Worm (Caenorhabditis elegans) whole organism, young adult: ENCODE measurements around the gene F07A11.1.

Source experiments
- B0019.2 ChIP-seq: fragments of 200-800 bp; sonication (Bioruptor generic); conservative IDR thresholded peaks from 2 replicates; pipeline ENCODE4 v1.3.6; 2022; ENCODE audit warnings: missing genetic modification reagents, missing genetic modification characterization, missing compliant biosample characterization
- B0336.3 ChIP-seq: fragments of 200-800 bp; sonication (Bioruptor generic); IDR thresholded peaks from 2 replicates; pipeline ENCODE4 v1.3.6; 2022; ENCODE audit warnings: missing genetic modification characterization, missing compliant biosample characterization
- C06A6.2 ChIP-seq: fragments of 200-800 bp; sonication (Bioruptor generic); conservative IDR thresholded peaks from 2 replicates; pipeline ENCODE4 v1.3.6; 2022; ENCODE audit warnings: missing genetic modification characterization, missing compliant biosample characterization
- K12H6.12 ChIP-seq: fragments of 200-800 bp; sonication (Bioruptor generic); optimal IDR thresholded peaks from 2 replicates; lab custom pipeline; 2018; ENCODE audit warnings: mild to moderate bottlenecking, missing genetic modification characterization, missing compliant biosample characterization
- Y53F4B.3 ChIP-seq: fragments of 200-800 bp; sonication (Bioruptor generic); IDR thresholded peaks from 2 replicates; pipeline ENCODE4 v1.3.6; 2022; ENCODE audit warnings: missing genetic modification reagents, missing genetic modification characterization, missing compliant biosample characterization
- Y56A3A.18 ChIP-seq: fragments of 200-800 bp; sonication (Bioruptor generic); IDR thresholded peaks from 2 replicates; pipeline ENCODE4 v1.3.6; 2022; ENCODE audit warnings: missing genetic modification reagents, missing genetic modification characterization, missing compliant biosample characterization
- Y95B8A.8 ChIP-seq: fragments of 200-800 bp; sonication (Bioruptor generic); IDR thresholded peaks from 2 replicates; pipeline ENCODE4 v1.3.6; 2022; ENCODE audit warnings: missing genetic modification reagents, missing genetic modification characterization, missing compliant biosample characterization
- ZK185.1 ChIP-seq: sonication (generic microtip); optimal IDR thresholded peaks from 2 replicates; lab custom pipeline; 2016; ENCODE audit warnings: mild to moderate bottlenecking, missing genetic modification characterization, missing compliant biosample characterization; ENCODE audit not compliant: poor library complexity, severe bottlenecking
- ama-1 ChIP-seq, 3 experiments: fragments of 150-350 bp in 1 of 3; sonication (generic microtip) in 2 of 3; optimal IDR thresholded peaks; 2 replicates each; lab custom pipeline; 2014 to 2018; ENCODE audit warnings: missing biosample characterization in 2 of 3, missing genetic modification characterization in 2 of 3, missing genetic modification reagents in 2 of 3
- aptf-2 ChIP-seq: fragments of 200-800 bp; sonication (Bioruptor generic); conservative IDR thresholded peaks from 2 replicates; pipeline ENCODE4 v1.3.6; 2022; ENCODE audit warnings: missing genetic modification reagents, missing genetic modification characterization, missing compliant biosample characterization
- aptf-3 ChIP-seq: fragments of 200-800 bp; sonication (Bioruptor generic); IDR thresholded peaks from 2 replicates; pipeline ENCODE4 v1.3.6; 2022; ENCODE audit warnings: missing genetic modification characterization, missing compliant biosample characterization
- attf-6 ChIP-seq: fragments of 200-800 bp; sonication (Bioruptor generic); IDR thresholded peaks from 2 replicates; pipeline ENCODE4 v1.3.6; 2022; ENCODE audit warnings: missing genetic modification reagents, missing genetic modification characterization, missing compliant biosample characterization
- cebp-2 ChIP-seq: fragments of 200-800 bp; sonication (Bioruptor generic); IDR thresholded peaks from 2 replicates; pipeline ENCODE4 v1.3.6; 2022; ENCODE audit warnings: missing genetic modification characterization, missing compliant biosample characterization
- ceh-27 ChIP-seq: fragments of 200-800 bp; sonication (Bioruptor generic); optimal IDR thresholded peaks from 2 replicates; lab custom pipeline; 2018; ENCODE audit warnings: mild to moderate bottlenecking, missing genetic modification characterization, moderate library complexity, missing compliant biosample characterization
- ceh-40 ChIP-seq: fragments of 200-800 bp; sonication (Bioruptor generic); IDR thresholded peaks from 2 replicates; pipeline ENCODE4 v1.3.6; 2022; ENCODE audit warnings: missing genetic modification characterization, missing compliant biosample characterization
- die-1 ChIP-seq: sonication (generic microtip); optimal IDR thresholded peaks from 2 replicates; lab custom pipeline; 2016; ENCODE audit warnings: missing genotype, mild to moderate bottlenecking, missing genetic modification characterization, missing compliant biosample characterization
- dox-1 ChIP-seq: fragments of 200-800 bp; sonication (Bioruptor generic); IDR thresholded peaks from 2 replicates; pipeline ENCODE4 v1.3.6; 2022; ENCODE audit warnings: missing genetic modification reagents, missing genetic modification characterization, missing compliant biosample characterization
- efl-1 ChIP-seq: fragments of 150-350 bp; optimal IDR thresholded peaks from 2 replicates; lab custom pipeline; 2014; ENCODE audit warnings: missing biosample characterization, missing genetic modification reagents, missing genetic modification characterization
- egl-44 ChIP-seq: fragments of 200-800 bp; sonication (Bioruptor generic); IDR thresholded peaks from 2 replicates; pipeline ENCODE4 v1.3.6; 2022; ENCODE audit warnings: missing genetic modification reagents, missing genetic modification characterization, missing compliant biosample characterization
- fkh-3 ChIP-seq: sonication (generic microtip); optimal IDR thresholded peaks from 2 replicates; lab custom pipeline; 2016; ENCODE audit warnings: mild to moderate bottlenecking, missing genetic modification characterization, missing compliant biosample characterization
- him-1 ChIP-seq: sonication (generic microtip); optimal IDR thresholded peaks from 2 replicates; lab custom pipeline; 2016; ENCODE audit warnings: missing genotype, missing genetic modification reagents, missing genetic modification characterization, missing compliant biosample characterization
- hlh-12 ChIP-seq: sonication (generic microtip); optimal IDR thresholded peaks from 2 replicates; lab custom pipeline; 2016; ENCODE audit warnings: missing genetic modification characterization, missing compliant biosample characterization
- hmg-1.2 ChIP-seq: fragments of 200-800 bp; sonication (Bioruptor generic); IDR thresholded peaks from 2 replicates; pipeline ENCODE4 v1.3.6; 2022; ENCODE audit warnings: missing genetic modification reagents, missing genetic modification characterization, missing compliant biosample characterization
- hsf-1 ChIP-seq: fragments of 200-800 bp; sonication (Bioruptor generic); IDR thresholded peaks from 2 replicates; pipeline ENCODE4 v1.3.6; 2022; ENCODE audit warnings: missing genetic modification reagents, missing genetic modification characterization, missing compliant biosample characterization
- lin-26 ChIP-seq: fragments of 200-800 bp; sonication (Bioruptor generic); IDR thresholded peaks from 2 replicates; pipeline ENCODE4 v1.3.6; 2022; ENCODE audit warnings: missing genetic modification reagents, missing genetic modification characterization, missing compliant biosample characterization
- lin-35 ChIP-seq, 3 experiments: fragments of 150-350 bp in 2 of 3; sonication (generic microtip) in 1 of 3; optimal IDR thresholded peaks; 2 replicates each; lab custom pipeline; 2014 to 2018; ENCODE audit warnings: missing biosample characterization in 3 of 3, missing genetic modification characterization in 3 of 3, missing genetic modification reagents in 3 of 3
- mcd-1 ChIP-seq: fragments of 200-800 bp; sonication (Bioruptor generic); IDR thresholded peaks from 2 replicates; pipeline ENCODE4 v1.3.6; 2022; ENCODE audit warnings: missing genetic modification reagents, missing genetic modification characterization, missing compliant biosample characterization
- nfya-1 ChIP-seq: sonication (generic microtip); optimal IDR thresholded peaks from 2 replicates; lab custom pipeline; 2017; ENCODE audit warnings: antibody characterized with exemption, missing compliant biosample characterization, missing genetic modification characterization, borderline replicate concordance; ENCODE audit not compliant: insufficient read depth
- nhr-80 ChIP-seq: sonication (generic microtip); optimal IDR thresholded peaks from 2 replicates; lab custom pipeline; 2016; ENCODE audit warnings: missing genetic modification characterization, missing compliant biosample characterization
- pbrm-1 ChIP-seq: fragments of 200-800 bp; sonication (Bioruptor generic); IDR thresholded peaks from 2 replicates; pipeline ENCODE4 v1.3.6; 2022; ENCODE audit warnings: missing genetic modification reagents, missing genetic modification characterization, missing compliant biosample characterization
- rcor-1 ChIP-seq: fragments of 200-800 bp; sonication (Bioruptor generic); IDR thresholded peaks from 2 replicates; pipeline ENCODE4 v1.3.6; 2022; ENCODE audit warnings: missing genetic modification reagents, missing genetic modification characterization, missing compliant biosample characterization
- repo-1 ChIP-seq: sonication (generic microtip); optimal IDR thresholded peaks from 2 replicates; lab custom pipeline; 2017; ENCODE audit warnings: mild to moderate bottlenecking, missing genetic modification characterization, missing compliant biosample characterization
- snpc-3.4 ChIP-seq: sonication (generic microtip); optimal IDR thresholded peaks from 2 replicates; lab custom pipeline; 2017; ENCODE audit warnings: missing genetic modification characterization, mild to moderate bottlenecking, missing compliant biosample characterization, antibody characterized with exemption, moderate library complexity, missing genotype, missing genetic modification reagents
- snpc-4 ChIP-seq, 5 experiments: fragments of 150-350 bp in 1 of 5; sonication (generic microtip) in 4 of 5; optimal IDR thresholded peaks; 2 replicates each; lab custom pipeline; 2014 to 2018; ENCODE audit warnings: missing genetic modification characterization in 5 of 5, missing biosample characterization in 3 of 5, antibody characterized with exemption in 2 of 5, mild to moderate bottlenecking in 2 of 5, missing compliant biosample characterization in 2 of 5, missing genotype in 2 of 5, moderate library complexity in 2 of 5, missing genetic modification reagents in 1 of 5
- tbp1 ChIP-seq: fragments of 200-800 bp; sonication (Bioruptor generic); optimal IDR thresholded peaks from 2 replicates; lab custom pipeline; 2018; ENCODE audit warnings: mild to moderate bottlenecking, missing genetic modification characterization, missing compliant biosample characterization
- xnd-1 ChIP-seq: sonication (generic microtip); optimal IDR thresholded peaks from 2 replicates; lab custom pipeline; 2016; ENCODE audit warnings: missing genotype, missing genetic modification reagents, missing genetic modification characterization, missing compliant biosample characterization
- ztf-6 ChIP-seq: fragments of 200-800 bp; sonication (Bioruptor generic); IDR thresholded peaks from 2 replicates; pipeline ENCODE4 v1.3.6; 2022; ENCODE audit warnings: missing genetic modification reagents, missing genetic modification characterization, missing compliant biosample characterization

The F07A11.1 gene

DNA sequence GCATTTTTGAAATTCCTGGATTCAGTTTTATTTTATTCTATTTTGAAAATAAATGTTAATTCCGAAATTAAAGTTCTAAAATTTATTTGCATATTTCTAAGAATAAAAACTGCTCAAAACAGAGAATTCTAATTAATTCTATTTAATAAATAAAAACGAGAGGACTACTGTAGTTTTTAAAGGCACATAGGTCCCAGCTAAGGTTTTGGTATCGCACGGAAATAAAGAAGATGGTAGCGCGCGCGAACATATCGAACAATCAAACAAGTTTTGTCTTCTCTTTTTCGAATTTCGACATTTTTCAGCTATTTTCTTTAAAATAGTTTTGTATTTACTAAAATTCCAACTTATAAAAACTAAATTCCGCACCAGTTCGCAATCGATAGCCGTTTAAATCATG is 14.1 kb downstream of the F07A11.1 start (continued):
- TF ChIP-seq ceh-27 (GFP tag; lab: Kevin White, UChicago) (no peak), aptf-2 (GFP tag; lab: Robert Waterston, UW) (no peak), Y95B8A.8 (GFP tag; lab: Robert Waterston, UW) (peak; percentile 89; the same call in 1 of the 2 replicates), Y53F4B.3 (GFP tag; lab: Robert Waterston, UW) (no peak), nfya-1 (tag; lab: Kevin White, UChicago) (no peak), dox-1 (peak; percentile 81), B0019.2 (peak; percentile 83), ama-1 (optimal IDR thresholded peaks at IDR 0.05; lab: Kevin White, UChicago) (no peak), ama-1 (GFP tag; optimal IDR thresholded peaks at IDR 0.05; lab: Kevin White, UChicago) (no peak), ZK185.1 (no peak), pbrm-1 (GFP tag; lab: Robert Waterston, UW) (0 out of 2 replicates have a peak, but pooled peaks have one; percentile 21), hmg-1.2 (GFP tag; lab: Robert Waterston, UW) (peak; percentile 45; the same call in 1 of the 2 replicates), ztf-6 (no peak), repo-1 (tag; lab: Kevin White, UChicago) (no peak), rcor-1 (GFP tag; lab: Robert Waterston, UW) (peak; percentile 73), aptf-3 (no peak), snpc-3.4 (tag; lab: Kevin White, UChicago) (peak; percentile 47), egl-44 (no peak), lin-35 (GFP tag; optimal IDR thresholded peaks at IDR 0.05; lab: Kevin White, UChicago) (peak in 1 of 3 experiments; percentile 77), efl-1 (GFP tag; lab: Kevin White, UChicago) (peak; percentile 97), C06A6.2 (GFP tag; lab: Robert Waterston, UW) (no peak), die-1 (tag; lab: Kevin White, UChicago) (no peak), fkh-3 (tag; lab: Kevin White, UChicago) (no peak), B0336.3 (GFP tag; lab: Robert Waterston, UW) (0 out of 2 replicates have a peak, but pooled peaks have one; percentile 55), hsf-1 (GFP tag; lab: Robert Waterston, UW) (peak; percentile 88), xnd-1 (tag; lab: Kevin White, UChicago) (peak; percentile 93), cebp-2 (no peak), mcd-1 (peak; percentile 46; the same call in 1 of the 2 replicates), tbp1 (GFP tag; lab: Kevin White, UChicago) (peak; percentile 60), snpc-4 (GFP tag; optimal IDR thresholded peaks at IDR 0.05; lab: Kevin White, UChicago) (no peak), snpc-4 (tag; optimal IDR thresholded peaks at IDR 0.05; lab: Kevin White, UChicago) (peak in 2 of 4 experiments; percentile 2 to 44), him-1 (tag; lab: Kevin White, UChicago) (peak; percentile 37), attf-6 (GFP tag; lab: Robert Waterston, UW) (0 out of 2 replicates have a peak, but pooled peaks have one; percentile 48), lin-26 (no peak), ceh-40 (GFP tag; lab: Robert Waterston, UW) (no peak), hlh-12 (tag; lab: Kevin White, UChicago) (no peak)

- TF ChIP-seq Y56A3A.18 (GFP tag; lab: Robert Waterston, UW), result no peak
- TF ChIP-seq K12H6.12 (tag; lab: Kevin White, UChicago), result no peak
- peak; percentile 7 for TF ChIP-seq nhr-80 (tag; lab: Kevin White, UChicago)
- TF ChIP-seq, all 124 proteins: peak for 1
These were observed 14.5 kb downstream of the F07A11.1 start, which contains the start of gene pcs-1 for ce11 chrII:11577397-11577796. pcs-1 (minus strand) TSS chrII:11577740.
